Fruit fly (Drosophila melanogaster) whole organism, prepupa: ENCODE measurements around the gene CG13248.

Experiments
- Blimp-1 ChIP-seq: fragments of 200-800 bp; sonication (Bioruptor generic); optimal IDR thresholded peaks from 3 replicates; lab custom pipeline; 2017; ENCODE audit warnings: missing biosample characterization, missing genetic modification characterization, mild to moderate bottlenecking, moderate library complexity, missing genetic modification reagents
- CG6163 ChIP-seq: fragments of 200-800 bp; sonication (Bioruptor generic); IDR thresholded peaks from 3 replicates; pipeline ENCODE4 v1.3.6; 2022; ENCODE audit warnings: missing biosample characterization, missing genetic modification characterization
- CG6808 ChIP-seq: fragments of 200-800 bp; sonication (Bioruptor generic); optimal IDR thresholded peaks from 3 replicates; lab custom pipeline; 2017; ENCODE audit warnings: missing biosample characterization, missing genetic modification characterization, mild to moderate bottlenecking, moderate library complexity, missing genetic modification reagents
- CG8119 ChIP-seq: fragments of 200-800 bp; sonication (Bioruptor generic); IDR thresholded peaks from 3 replicates; pipeline ENCODE4 v1.3.6; 2022; ENCODE audit warnings: missing biosample characterization, missing genetic modification characterization
- Gug ChIP-seq: fragments of 200-800 bp; sonication (Bioruptor generic); IDR thresholded peaks from 2 replicates; pipeline ENCODE4 v1.3.6; 2022; ENCODE audit warnings: missing biosample characterization, missing genetic modification characterization
- Hr38 ChIP-seq: sonication (Bioruptor generic); optimal IDR thresholded peaks from 2 replicates; lab custom pipeline; 2016; ENCODE audit warnings: missing biosample characterization, missing genetic modification characterization
- Sox102F ChIP-seq: fragments of 200-800 bp; sonication (Bioruptor generic); optimal IDR thresholded peaks from 2 replicates; lab custom pipeline; 2016; ENCODE audit warnings: missing biosample characterization, mild to moderate bottlenecking, missing genetic modification characterization
- fkh ChIP-seq: fragments of 200-800 bp; sonication (Bioruptor generic); optimal IDR thresholded peaks from 3 replicates; lab custom pipeline; 2017; ENCODE audit warnings: missing biosample characterization, mild to moderate bottlenecking, missing genetic modification characterization, moderate library complexity

- TF ChIP-seq fkh (GFP tag; lab: Kevin White, UChicago) = peak; percentile 51
- no peak for TF ChIP-seq CG8119 (GFP tag; lab: Robert Waterston, UW)
- no peak for TF ChIP-seq Sox102F (GFP tag; lab: Kevin White, UChicago)
- TF ChIP-seq Hr38 (GFP tag; lab: Kevin White, UChicago) = no peak
- TF ChIP-seq CG6163 = no peak
- TF ChIP-seq CG6808 (GFP tag; lab: Kevin White, UChicago) = no peak
- no peak for TF ChIP-seq Gug (GFP tag; lab: Robert Waterston, UW)
- TF ChIP-seq Blimp-1 (GFP tag; lab: Kevin White, UChicago) = no peak
Measured at dm6 chr3L:20388983-20389382, 21.4 kb downstream of the CG13248 start.
